Fruit fly (Drosophila melanogaster) whole organism: Measurements from ENCODE around the gene siz.

ENCODE experiments used
- CG8478 ChIP-seq: fragments of >200 bp; optimal IDR thresholded peaks from 2 replicates; lab custom pipeline; 2018; ENCODE audit warnings: inconsistent platforms
- Dll ChIP-seq: fragments of >200 bp; optimal IDR thresholded peaks from 2 replicates; lab custom pipeline; 2017
- EcR ChIP-seq, 2 experiments: fragments of >200 bp; optimal IDR thresholded peaks; 2 replicates each; lab custom pipeline; 2017; ENCODE audit warnings: missing biosample characterization in 2 of 2, missing genetic modification characterization in 2 of 2, missing genetic modification reagents in 2 of 2
- pan ChIP-seq: fragments of >200 bp; optimal IDR thresholded peaks from 2 replicates; lab custom pipeline; 2017
- psq ChIP-seq: fragments of >200 bp; optimal IDR thresholded peaks from 2 replicates; lab custom pipeline; 2017
- usp ChIP-seq: fragments of >200 bp; optimal IDR thresholded peaks from 2 replicates; lab custom pipeline; 2017; ENCODE audit warnings: missing biosample characterization, missing genetic modification characterization, mixed read lengths

The siz gene

DNA sequence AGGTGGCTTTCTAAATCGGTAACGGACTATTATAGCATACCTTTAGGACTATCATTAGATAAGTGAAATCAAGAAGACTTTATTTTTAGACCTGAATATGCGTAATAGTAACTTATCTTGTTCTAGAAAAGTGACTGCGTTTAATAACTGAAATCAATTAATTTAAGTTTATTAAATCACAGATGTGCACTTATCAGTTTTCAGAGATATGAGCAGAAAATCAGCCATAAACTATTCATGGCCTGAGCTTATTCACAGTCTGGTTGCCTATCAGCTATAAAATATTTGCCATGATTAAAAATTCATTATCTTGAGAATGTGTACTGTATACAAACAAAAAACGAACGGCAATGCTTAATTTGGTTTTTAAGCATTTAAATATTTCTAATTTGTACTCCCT is 35.1 kb downstream of the siz start:
- TF ChIP-seq Dll, result no peak
- TF ChIP-seq EcR (GFP tag; optimal IDR thresholded peaks at IDR 0.05; lab: Kevin White, UChicago), result no peak
- no peak for TF ChIP-seq CG8478 (lab: Kevin White, UChicago)
- TF ChIP-seq pan (lab: Kevin White, UChicago), result no peak
- TF ChIP-seq psq, result no peak
- TF ChIP-seq usp, result no peak

DNA sequence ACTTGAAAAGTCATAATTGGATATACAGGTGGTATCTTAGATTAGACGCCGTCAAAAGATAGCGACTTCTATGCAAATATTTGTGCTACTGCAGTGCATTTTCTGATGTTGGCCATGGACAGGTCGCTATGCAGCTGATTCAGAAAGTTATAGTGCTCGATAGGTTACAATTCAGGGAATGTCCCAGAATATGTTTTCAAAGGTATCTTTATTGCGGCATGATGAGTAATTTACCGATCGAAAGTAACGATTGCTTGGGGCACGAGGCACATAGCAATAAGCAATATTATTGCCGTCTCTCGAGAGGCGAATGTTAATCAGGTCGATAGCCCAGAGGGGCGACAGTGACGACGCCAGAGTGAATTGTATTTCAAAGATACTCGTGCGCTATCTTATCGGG is 35.7 kb downstream of the siz start:
- TF ChIP-seq CG8478 (lab: Kevin White, UChicago), result no peak
- no peak for TF ChIP-seq EcR (GFP tag; optimal IDR thresholded peaks at IDR 0.05; lab: Kevin White, UChicago)
- TF ChIP-seq Dll, result no peak
- no peak for TF ChIP-seq usp
- no peak for TF ChIP-seq pan (lab: Kevin White, UChicago)
- no peak for TF ChIP-seq psq

DNA sequence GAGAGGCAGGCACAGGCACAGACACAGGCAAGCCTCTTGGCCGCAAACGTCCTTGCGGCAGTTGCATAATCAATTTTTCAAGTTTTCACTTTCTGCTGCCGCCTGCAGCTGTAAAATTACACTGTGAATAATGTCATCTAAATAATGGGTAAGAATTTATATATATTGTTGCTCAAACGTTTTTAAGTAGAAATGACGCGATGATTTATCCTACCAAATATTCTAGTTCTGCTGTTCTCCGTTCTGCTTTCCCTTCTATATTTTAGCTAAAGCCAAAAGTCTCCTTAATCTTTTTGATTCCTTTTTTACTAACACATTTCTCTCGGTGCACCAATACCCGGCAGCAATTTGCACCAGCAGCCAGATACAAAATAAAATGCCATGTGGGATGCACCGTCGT is 46.1 kb downstream of the siz start:
- TF ChIP-seq pan (lab: Kevin White, UChicago) (no peak), usp (no peak), psq (no peak), EcR (GFP tag; optimal IDR thresholded peaks at IDR 0.05; lab: Kevin White, UChicago) (no peak), Dll (no peak), CG8478 (lab: Kevin White, UChicago) (no peak)

DNA sequence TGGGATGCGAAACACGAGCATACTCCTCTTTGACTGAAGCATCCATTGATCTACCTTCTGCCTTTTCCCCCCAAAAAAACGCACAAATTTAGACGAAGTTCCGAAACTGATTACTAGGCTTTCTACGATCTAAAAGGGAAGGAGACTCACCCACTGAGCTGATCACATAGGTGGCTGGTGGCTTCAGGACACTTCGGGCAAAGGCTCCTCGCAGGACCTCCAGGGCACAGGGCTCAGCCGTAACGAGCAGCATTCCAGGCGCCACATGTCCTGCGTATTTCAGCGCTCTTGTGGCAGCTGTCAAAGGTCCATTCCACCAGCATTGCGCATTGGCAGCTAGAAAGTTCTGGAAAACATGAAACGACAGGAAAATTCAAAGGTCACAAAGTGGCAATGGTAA is 54.6 kb downstream of the siz start, which contains the start of gene CG33285:
CG33285 (minus strand) TSS at position 101 of the 400 bp plus-strand sequence.
- TF ChIP-seq EcR (GFP tag; optimal IDR thresholded peaks at IDR 0.05; lab: Kevin White, UChicago) (no peak), psq (no peak), Dll (no peak)

DNA sequence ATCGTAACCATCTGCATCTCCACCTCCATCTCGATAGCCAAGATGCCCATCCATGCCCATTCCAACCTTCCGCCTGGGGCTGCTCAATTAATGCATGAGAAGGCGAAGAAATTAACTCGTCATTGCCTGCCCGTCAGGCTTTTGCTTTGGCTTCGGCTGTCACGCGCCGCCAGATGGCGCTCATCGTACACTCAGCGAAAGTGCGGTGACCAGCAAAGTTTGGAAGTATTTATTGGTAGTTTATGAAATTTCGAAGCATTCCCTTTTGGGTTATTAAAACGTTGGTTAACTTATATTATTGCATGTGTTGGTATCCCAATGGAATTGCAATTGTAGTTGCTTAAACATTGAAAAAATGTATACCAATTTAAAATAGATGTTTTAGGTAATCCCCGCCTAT is 55.9 kb downstream of the siz start:
- no peak for TF ChIP-seq EcR (GFP tag; optimal IDR thresholded peaks at IDR 0.05; lab: Kevin White, UChicago)
- no peak for TF ChIP-seq psq
- TF ChIP-seq Dll, result no peak
- no peak for TF ChIP-seq pan (lab: Kevin White, UChicago)
- no peak for TF ChIP-seq CG8478 (lab: Kevin White, UChicago)
- TF ChIP-seq usp, result no peak

DNA sequence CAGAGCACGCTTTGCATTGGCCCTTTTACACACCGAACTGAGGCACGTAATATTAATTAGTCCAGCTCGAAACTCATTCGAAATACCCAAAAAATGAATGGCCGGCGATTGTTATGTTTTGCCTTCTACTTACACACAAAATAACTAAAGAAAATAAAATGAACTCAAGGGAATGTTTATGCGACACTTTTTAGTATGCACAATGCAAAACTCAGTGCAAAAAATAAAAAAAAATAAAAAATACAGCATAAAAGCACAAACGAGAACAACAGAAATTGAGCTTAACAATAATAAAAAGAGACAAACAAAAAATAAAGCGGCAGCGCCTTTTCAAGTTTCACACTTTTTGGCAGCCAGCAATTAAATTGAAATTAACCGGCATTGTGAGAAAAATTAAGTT is 63.1 kb downstream of the siz start:
- TF ChIP-seq CG8478 (lab: Kevin White, UChicago) (no peak), EcR (GFP tag; optimal IDR thresholded peaks at IDR 0.05; lab: Kevin White, UChicago) (no peak)

DNA sequence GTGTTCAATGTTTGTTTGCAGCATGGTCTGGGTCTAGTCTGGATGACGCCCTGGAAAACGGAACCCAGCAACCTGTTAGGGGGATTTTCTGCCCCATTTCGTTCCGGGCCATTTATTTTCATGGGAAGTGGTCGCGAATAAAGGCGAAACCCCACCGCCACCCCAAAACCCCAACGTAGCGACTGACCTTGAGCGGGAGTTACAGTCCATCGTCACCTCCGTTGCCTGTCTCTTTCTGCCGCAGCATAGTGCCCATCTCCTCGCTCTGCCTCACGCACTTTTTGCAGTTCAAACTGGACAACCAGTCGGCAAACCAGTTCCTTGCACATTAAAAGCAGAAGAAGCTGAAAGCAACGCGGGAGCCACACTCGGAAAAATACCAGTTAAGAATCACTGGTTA is 64.3 kb downstream of the siz start:
- no peak for TF ChIP-seq CG8478 (lab: Kevin White, UChicago)
- no peak for TF ChIP-seq Dll
- TF ChIP-seq usp, result no peak
- TF ChIP-seq EcR (GFP tag; optimal IDR thresholded peaks at IDR 0.05; lab: Kevin White, UChicago), result no peak
- TF ChIP-seq psq, result no peak
- no peak for TF ChIP-seq pan (lab: Kevin White, UChicago)

DNA sequence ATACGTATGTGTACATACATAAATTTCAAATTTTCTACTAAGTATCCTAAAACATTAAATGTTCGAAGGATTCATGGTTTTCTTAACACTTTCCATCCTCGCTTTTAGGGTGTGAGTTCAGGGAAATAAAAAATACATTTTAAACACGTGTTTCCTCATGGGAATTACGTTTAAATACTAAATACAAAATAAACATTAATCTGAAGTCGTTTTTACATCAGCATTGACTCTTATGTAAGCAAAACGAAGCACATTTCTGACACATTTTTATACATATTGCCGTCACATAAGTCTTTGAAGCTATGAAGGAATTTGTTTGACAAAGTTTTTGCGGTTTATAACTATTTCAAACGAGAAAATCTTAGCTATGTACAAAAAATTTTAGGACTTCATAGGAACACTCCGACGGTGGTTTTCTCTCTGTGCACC is 64.7 kb downstream of the siz start:
- no peak for TF ChIP-seq Dll
- no peak for TF ChIP-seq CG8478 (lab: Kevin White, UChicago)
- no peak for TF ChIP-seq usp
- no peak for TF ChIP-seq EcR (GFP tag; optimal IDR thresholded peaks at IDR 0.05; lab: Kevin White, UChicago)
- TF ChIP-seq pan (lab: Kevin White, UChicago), result no peak
- no peak for TF ChIP-seq psq

DNA sequence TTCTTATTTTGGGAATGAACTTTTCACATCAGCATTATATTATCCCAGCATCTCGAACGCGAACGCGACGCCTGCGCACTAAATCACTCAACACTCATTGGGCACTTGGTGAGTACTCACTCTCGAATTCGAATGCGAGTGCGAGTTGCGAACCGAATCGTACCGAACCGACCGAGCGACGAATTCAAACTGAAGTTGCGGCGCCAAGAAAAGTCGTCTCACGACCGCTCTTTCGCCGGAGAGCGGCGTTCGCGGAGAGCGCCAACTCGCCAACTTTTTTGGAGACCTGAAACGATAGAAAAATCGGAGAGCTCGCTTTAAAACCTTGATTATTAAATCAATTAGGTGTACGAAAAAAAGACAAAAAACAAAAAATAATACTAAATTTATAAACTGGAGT is 65.6 kb downstream of the siz start:
- peak; percentile 40 for TF ChIP-seq Dll
- no peak for TF ChIP-seq usp

DNA sequence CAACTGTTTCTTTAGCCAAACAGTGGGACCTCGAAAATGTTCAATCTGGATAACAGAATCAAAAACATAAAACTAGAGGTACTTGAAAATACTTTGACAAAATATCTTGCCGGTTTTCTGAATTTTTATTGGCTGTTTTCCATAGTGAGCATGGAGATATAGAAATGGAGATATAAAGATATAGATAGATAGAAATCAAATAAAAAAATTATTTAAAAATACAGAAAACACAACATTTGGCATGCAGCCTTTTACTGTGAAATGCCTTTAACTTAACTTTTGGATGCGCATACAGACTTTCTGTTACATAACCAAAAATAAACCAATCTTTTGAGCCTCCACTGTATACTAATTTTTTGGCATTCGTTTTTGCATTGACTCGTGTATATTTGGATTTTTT is 66.1 kb downstream of the siz start:
- TF ChIP-seq usp, result no peak

DNA sequence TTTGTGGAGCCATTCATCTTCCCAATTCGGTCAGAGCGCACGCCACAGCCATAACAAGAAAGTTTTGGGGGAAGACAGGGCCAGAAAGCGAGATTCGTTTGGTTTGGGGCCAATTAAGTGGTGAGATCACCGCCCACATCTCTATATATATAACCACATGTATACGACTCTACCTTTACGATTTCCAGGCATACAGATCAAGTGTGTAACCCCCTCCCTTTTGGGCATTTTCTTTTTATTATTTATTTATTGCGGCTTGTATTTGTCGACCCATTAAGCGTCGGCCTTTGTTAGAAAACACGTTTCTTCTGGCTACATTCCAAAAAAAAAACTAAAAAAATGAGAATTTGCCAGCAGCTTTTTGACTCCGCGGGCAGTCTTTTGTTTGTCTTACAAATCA is 67.0 kb downstream of the siz start:
- TF ChIP-seq EcR (GFP tag; optimal IDR thresholded peaks at IDR 0.05; lab: Kevin White, UChicago), result no peak
- TF ChIP-seq Dll, result no peak
- no peak for TF ChIP-seq pan (lab: Kevin White, UChicago)
- TF ChIP-seq CG8478 (lab: Kevin White, UChicago), result no peak
- no peak for TF ChIP-seq psq
- no peak for TF ChIP-seq usp

DNA sequence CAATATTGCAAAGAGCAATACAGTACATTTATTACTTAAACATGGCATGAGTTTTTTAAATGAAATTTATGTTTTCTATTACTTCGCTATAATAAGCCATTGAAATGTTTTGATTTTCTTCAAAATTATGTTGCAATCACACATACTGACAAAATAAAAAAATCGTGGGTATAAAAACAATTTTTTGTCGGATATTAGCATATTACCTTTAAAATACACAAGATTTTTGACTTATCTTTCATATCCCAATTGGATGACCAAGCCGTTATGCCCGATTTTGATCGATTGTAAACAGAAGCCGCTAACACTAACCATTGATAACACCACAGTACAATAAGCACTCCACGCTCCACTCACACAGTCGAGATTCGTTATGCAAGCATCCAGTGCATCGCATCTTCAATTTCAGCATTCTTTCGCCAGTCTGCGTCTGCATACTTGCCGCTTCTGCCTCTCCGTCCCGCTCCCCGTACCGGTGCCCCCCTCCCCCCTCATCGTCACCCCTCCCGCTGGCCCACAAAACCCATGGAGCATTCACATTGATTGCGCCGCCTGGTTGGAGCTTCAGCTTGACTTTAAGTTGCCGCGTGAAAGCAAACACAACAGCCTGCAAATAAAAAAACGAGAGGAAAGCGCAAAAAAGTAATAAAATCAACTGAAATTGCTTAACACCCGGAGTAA is 70.1 kb downstream of the siz start:
- TF ChIP-seq pan (lab: Kevin White, UChicago) (no peak), EcR (GFP tag; optimal IDR thresholded peaks at IDR 0.05; lab: Kevin White, UChicago) (peak in 1 of 2 experiments; percentile 27)

DNA sequence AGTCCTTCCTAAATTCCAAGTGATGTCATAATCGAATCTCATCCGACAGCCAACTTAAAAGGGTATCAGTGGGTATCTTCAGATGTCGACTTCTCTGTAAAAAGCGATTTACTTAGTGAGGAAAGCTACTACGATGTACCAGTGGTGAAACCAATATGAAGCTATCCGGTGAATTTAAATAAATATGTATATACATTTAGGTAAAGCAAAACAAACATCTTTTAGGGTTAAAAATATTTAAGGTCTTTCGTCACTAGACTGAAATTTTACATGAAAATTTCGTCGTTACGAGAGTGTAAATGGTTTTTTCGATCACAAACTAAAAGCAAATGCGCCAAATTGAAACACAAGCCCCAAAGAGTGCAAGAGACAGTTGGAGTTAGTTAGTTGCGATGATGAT is 72.5 kb downstream of the siz start:
- TF ChIP-seq pan (lab: Kevin White, UChicago), result no peak
- no peak for TF ChIP-seq CG8478 (lab: Kevin White, UChicago)
- no peak for TF ChIP-seq EcR (GFP tag; optimal IDR thresholded peaks at IDR 0.05; lab: Kevin White, UChicago)
- TF ChIP-seq Dll, result no peak
- TF ChIP-seq psq, result no peak
- TF ChIP-seq usp, result no peak

DNA sequence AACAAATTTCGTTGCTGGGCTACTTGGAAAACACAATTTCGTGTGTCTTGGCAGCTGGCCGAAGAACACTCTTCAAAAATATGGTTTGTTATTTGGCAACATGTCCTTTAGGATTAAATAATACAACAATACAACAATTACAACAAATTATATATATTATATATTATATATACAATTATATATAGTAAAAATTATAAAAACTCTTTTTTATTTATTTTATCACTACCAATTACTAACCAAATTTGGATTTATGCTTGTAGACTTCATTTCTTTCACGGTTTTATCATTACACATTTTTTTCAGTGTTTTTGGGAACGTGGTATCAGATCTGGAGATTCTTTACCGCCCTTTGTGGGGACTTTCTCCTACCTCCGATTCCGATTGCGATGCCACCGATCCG is 74.1 kb downstream of the siz start:
- no peak for TF ChIP-seq Dll
- no peak for TF ChIP-seq pan (lab: Kevin White, UChicago)
- no peak for TF ChIP-seq usp
